Fruit fly (Drosophila melanogaster) whole organism, pupa: Measurements from ENCODE around the gene Cyp4g15.
A peak's percentile ranks its signal among the peaks of the same experiment; 100 is the strongest.

Experiments
- CG10348 ChIP-seq: fragments of 200-800 bp; sonication (Bioruptor generic); IDR thresholded peaks from 2 replicates; pipeline ENCODE4 v1.3.6; 2022; ENCODE audit warnings: missing biosample characterization, missing genetic modification characterization
- CG14655 ChIP-seq: fragments of 200-800 bp; sonication (Bioruptor generic); optimal IDR thresholded peaks from 3 replicates; lab custom pipeline; 2017; ENCODE audit warnings: mild to moderate bottlenecking, missing biosample characterization, missing genetic modification reagents, missing genetic modification characterization
- CG15710 ChIP-seq: fragments of 200-800 bp; sonication (Bioruptor generic); optimal IDR thresholded peaks from 2 replicates; lab custom pipeline; 2018; ENCODE audit warnings: missing biosample characterization, mild to moderate bottlenecking, missing genetic modification characterization, moderate library complexity
- CG34367 ChIP-seq: fragments of 200-800 bp; sonication (Bioruptor generic); optimal IDR thresholded peaks from 2 replicates; lab custom pipeline; 2018; ENCODE audit warnings: missing biosample characterization, mild to moderate bottlenecking, missing genetic modification characterization
- CG8159 ChIP-seq: fragments of 200-800 bp; sonication (Bioruptor generic); optimal IDR thresholded peaks from 3 replicates; lab custom pipeline; 2018; ENCODE audit warnings: missing biosample characterization, mild to moderate bottlenecking, missing genetic modification characterization, moderate library complexity
- CG8301 ChIP-seq: fragments of 200-800 bp; sonication (Bioruptor generic); optimal IDR thresholded peaks from 2 replicates; lab custom pipeline; 2018; ENCODE audit warnings: missing biosample characterization, mild to moderate bottlenecking, missing genetic modification characterization
- CG9948 ChIP-seq: fragments of 200-800 bp; sonication (Bioruptor generic); optimal IDR thresholded peaks from 2 replicates; lab custom pipeline; 2018; ENCODE audit warnings: missing biosample characterization, mild to moderate bottlenecking, missing genetic modification characterization, moderate library complexity
- D1 ChIP-seq: fragments of 200-800 bp; sonication (Bioruptor generic); optimal IDR thresholded peaks from 2 replicates; lab custom pipeline; 2018; ENCODE audit warnings: missing biosample characterization, mild to moderate bottlenecking, missing genetic modification characterization, moderate library complexity
- EcR ChIP-seq: fragments of 200-800 bp; sonication (Bioruptor generic); optimal IDR thresholded peaks from 3 replicates; lab custom pipeline; 2019; ENCODE audit warnings: missing biosample characterization, missing genetic modification characterization, mild to moderate bottlenecking, moderate library complexity, missing genetic modification reagents
- Ets98B ChIP-seq: fragments of 200-800 bp; sonication (Bioruptor generic); IDR thresholded peaks from 2 replicates; pipeline ENCODE4 v1.3.6; 2022; ENCODE audit warnings: missing biosample characterization, missing genetic modification characterization
- Pif1A ChIP-seq: fragments of 200-800 bp; sonication (Bioruptor generic); optimal IDR thresholded peaks from 3 replicates; lab custom pipeline; 2016; ENCODE audit warnings: missing biosample characterization, missing genetic modification characterization
- Pif1B ChIP-seq: fragments of 200-800 bp; sonication (Bioruptor generic); optimal IDR thresholded peaks from 3 replicates; lab custom pipeline; 2016; ENCODE audit warnings: missing biosample characterization, missing genetic modification characterization
- fd96Ca ChIP-seq: fragments of 200-800 bp; sonication (Bioruptor generic); IDR thresholded peaks from 3 replicates; pipeline ENCODE4 v1.3.6; 2022; ENCODE audit warnings: missing biosample characterization, missing genetic modification characterization
- rn ChIP-seq: fragments of 200-800 bp; sonication (Bioruptor generic); IDR thresholded peaks from 2 replicates; pipeline ENCODE4 v1.3.6; 2022; ENCODE audit warnings: missing biosample characterization, missing genetic modification characterization

DNA sequence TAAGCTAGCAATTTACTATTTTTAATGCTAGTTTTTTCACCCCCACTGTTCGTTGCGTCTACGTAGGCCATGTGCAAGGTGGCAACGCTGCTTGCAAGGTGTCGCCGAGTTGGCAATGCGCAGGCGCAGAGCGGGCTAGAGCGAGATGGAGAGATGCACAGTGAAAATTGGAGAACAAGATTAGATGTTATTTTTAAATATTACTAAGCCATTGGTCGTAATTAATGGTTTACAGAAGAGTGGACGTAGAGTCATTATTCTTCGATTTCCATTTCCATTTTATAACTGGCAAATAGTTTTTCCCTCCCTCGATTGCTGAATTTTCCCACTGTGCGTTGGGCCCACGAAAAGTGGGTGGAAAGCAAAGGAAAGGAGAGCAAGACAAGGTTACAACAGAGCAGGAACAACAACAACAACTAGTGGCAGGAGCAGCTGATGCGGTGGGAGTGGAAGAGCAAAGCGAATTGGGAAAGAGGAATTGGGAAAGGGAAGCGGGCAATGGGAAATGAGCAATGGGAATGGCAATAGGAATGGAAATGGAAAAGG is 23.9 kb upstream of the Cyp4g15 start:
- TF ChIP-seq Ets98B (GFP tag; lab: Robert Waterston, UW): peak; percentile 94
- peak; percentile 79 for TF ChIP-seq CG15710 (tag; lab: Kevin White, UChicago)
- peak; percentile 96 for TF ChIP-seq fd96Ca (GFP tag; lab: Robert Waterston, UW)
- TF ChIP-seq CG34367: peak; percentile 73
- peak; percentile 77 for TF ChIP-seq CG9948 (tag; lab: Kevin White, UChicago)
- TF ChIP-seq EcR: peak; percentile 10
- peak; percentile 88 for TF ChIP-seq CG14655 (GFP tag; lab: Kevin White, UChicago)
- TF ChIP-seq D1 (tag; lab: Kevin White, UChicago): peak; percentile 16
- peak; percentile 85 for TF ChIP-seq CG8301 (tag; lab: Kevin White, UChicago)
- TF ChIP-seq CG8159 (tag; lab: Kevin White, UChicago): peak; percentile 78
- TF ChIP-seq Pif1B (GFP tag; lab: Kevin White, UChicago): peak; percentile 89
- TF ChIP-seq rn (GFP tag; lab: Robert Waterston, UW): peak; percentile 81
- peak; percentile 79 for TF ChIP-seq CG10348 (GFP tag; lab: Robert Waterston, UW)
- TF ChIP-seq Pif1A (GFP tag; lab: Kevin White, UChicago): peak; percentile 93
